Fruit fly (Drosophila melanogaster): Measurements from ENCODE around the gene CG13996.
A peak's percentile ranks its signal among the peaks of the same experiment; 100 is the strongest.

The CG13996 gene

DNA sequence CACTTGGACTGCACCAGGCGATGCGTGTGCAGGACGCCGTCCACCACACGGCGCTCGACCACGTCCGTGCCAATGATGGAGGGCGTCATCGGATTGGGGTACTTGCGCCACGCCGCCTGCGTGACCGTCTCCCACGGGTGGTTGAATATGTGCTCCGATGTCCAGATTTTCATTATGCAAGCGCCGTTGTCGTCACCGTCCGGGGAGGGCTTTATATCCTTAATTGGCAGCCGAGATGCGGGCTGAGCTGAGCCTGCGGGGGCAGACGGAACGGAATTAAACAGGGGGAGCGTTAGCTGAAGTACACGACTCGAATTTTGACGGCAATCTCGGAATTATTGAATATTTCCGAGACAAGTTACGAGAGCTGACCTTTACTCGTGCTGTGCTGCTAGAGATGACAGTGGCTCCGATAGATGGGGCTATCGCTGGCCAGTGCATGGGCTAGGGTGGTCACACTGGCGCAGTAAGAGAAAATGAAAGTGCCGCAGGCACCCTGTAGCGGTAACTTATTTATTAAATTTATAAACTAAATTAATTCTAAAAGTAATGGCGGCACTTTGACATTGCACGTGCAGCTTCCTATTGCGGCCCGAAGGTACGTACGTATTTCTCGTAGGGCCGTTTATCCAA is 27.0 kb downstream of the CG13996 start, which contains the start of gene IPIP (continued):
- peak; percentile 58; the same call in 2 of the 3 replicates for TF ChIP-seq CG6163 (GFP tag; IDR thresholded peaks at IDR 0.05)
- peak; percentile 14 for TF ChIP-seq CG8319 (GFP tag; optimal IDR thresholded peaks at IDR 0.05)
- peak; percentile 11 for TF ChIP-seq CG6792 (GFP tag; optimal IDR thresholded peaks at IDR 0.05)
- TF ChIP-seq CG15336 (GFP tag; IDR thresholded peaks at IDR 0.05), result peak; percentile 32; the same call in 1 of the 2 replicates
- peak; percentile 97 for TF ChIP-seq svp (GFP tag)
- TF ChIP-seq CG8632 (GFP tag; optimal IDR thresholded peaks at IDR 0.05), result no peak
- TF ChIP-seq acj6 (GFP tag; optimal IDR thresholded peaks at IDR 0.05), result no peak
- no peak for TF ChIP-seq spab (GFP tag; optimal IDR thresholded peaks at IDR 0.05)
- peak; percentile 25 for TF ChIP-seq cyc (GFP tag; optimal IDR thresholded peaks at IDR 0.05)
- TF ChIP-seq topi (GFP tag; optimal IDR thresholded peaks at IDR 0.05), result peak; percentile 29
- no peak; the same call in 2 of the 3 replicates for TF ChIP-seq eg (GFP tag; IDR thresholded peaks at IDR 0.05)
- peak; percentile 17 for TF ChIP-seq Eip75B (GFP tag; optimal IDR thresholded peaks at IDR 0.05)

dm6 chr2L:6048542-6048941 is 27.9 kb downstream of the CG13996 start, which contains the start of the genes CG34179 and slmo:
Gene CG34179 (minus strand): TSS chr2L:6048706.
Gene slmo (minus strand): TSS chr2L:6048706.
- TF ChIP-seq achi (GFP tag; optimal IDR thresholded peaks at IDR 0.05) (no peak), eg (GFP tag; IDR thresholded peaks at IDR 0.05) (no peak), cyc (GFP tag; optimal IDR thresholded peaks at IDR 0.05) (no peak), Sox14 (GFP tag; optimal IDR thresholded peaks at IDR 0.05) (no peak), CG16779 (tag; optimal IDR thresholded peaks at IDR 0.05) (no peak), Eip75B (GFP tag; optimal IDR thresholded peaks at IDR 0.05) (no peak), Hr4 (GFP tag; optimal IDR thresholded peaks at IDR 0.05) (no peak), Blimp-1 (GFP tag; optimal IDR thresholded peaks at IDR 0.05) (no peak), CG32006 (GFP tag; optimal IDR thresholded peaks at IDR 0.05) (no peak), CG6163 (GFP tag; IDR thresholded peaks at IDR 0.05) (no peak), Smox (GFP tag; optimal IDR thresholded peaks at IDR 0.05) (no peak), CG6854 (GFP tag; optimal IDR thresholded peaks at IDR 0.05) (no peak)

- TF ChIP-seq salr (GFP tag; optimal IDR thresholded peaks at IDR 0.05) (no peak), Met (GFP tag; optimal IDR thresholded peaks at IDR 0.05) (no peak), CG16779 (tag; optimal IDR thresholded peaks at IDR 0.05) (no peak), eg (GFP tag; IDR thresholded peaks at IDR 0.05) (no peak), Eip75B (GFP tag; optimal IDR thresholded peaks at IDR 0.05) (no peak), dac (GFP tag; optimal IDR thresholded peaks at IDR 0.05) (no peak), fd85E (GFP tag; optimal IDR thresholded peaks at IDR 0.05) (no peak), Ets96B (tag; optimal IDR thresholded peaks at IDR 0.05) (no peak), CG4318 (GFP tag; optimal IDR thresholded peaks at IDR 0.05) (no peak), CG1621 (tag; optimal IDR thresholded peaks at IDR 0.05) (no peak), CG6276 (GFP tag; optimal IDR thresholded peaks at IDR 0.05) (no peak), Hr38 (GFP tag; optimal IDR thresholded peaks at IDR 0.05) (no peak), fkh (GFP tag; optimal IDR thresholded peaks at IDR 0.05) (no peak), cyc (GFP tag; optimal IDR thresholded peaks at IDR 0.05) (no peak), CG8632 (GFP tag; optimal IDR thresholded peaks at IDR 0.05) (no peak), CG31627 (GFP tag; optimal IDR thresholded peaks at IDR 0.05) (no peak), lz (GFP tag; optimal IDR thresholded peaks at IDR 0.05) (no peak), spab (GFP tag; optimal IDR thresholded peaks at IDR 0.05) (no peak), CG15336 (GFP tag; IDR thresholded peaks at IDR 0.05) (no peak), Gug (GFP tag; IDR thresholded peaks at IDR 0.05) (no peak)
Measured at dm6 chr2L:6050575-6050974, 29.9 kb downstream of the CG13996 start, which contains the start of gene CG9135. Gene CG9135 (plus strand): TSS chr2L:6050800.

DNA sequence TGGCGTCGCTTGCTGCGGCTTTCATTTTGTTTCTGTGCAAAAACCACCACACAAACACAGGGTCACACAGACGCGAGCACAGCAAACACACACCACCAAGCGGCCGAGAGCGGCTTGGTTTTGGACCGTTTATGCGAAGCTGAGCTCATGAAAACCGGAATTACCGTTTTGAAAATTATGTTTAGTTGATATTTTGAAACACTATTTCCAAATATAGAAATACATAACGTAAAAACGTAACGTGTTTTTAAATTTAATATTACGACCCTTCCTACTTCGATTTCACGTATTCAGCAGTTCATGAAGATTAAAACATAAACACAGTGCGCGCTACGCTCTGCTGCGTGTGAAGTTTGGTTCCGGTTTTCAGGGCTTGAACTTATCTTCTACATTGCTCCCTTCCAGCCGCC is 30.6 kb downstream of the CG13996 start:
- TF ChIP-seq CG31627 (GFP tag; optimal IDR thresholded peaks at IDR 0.05), result peak; percentile 94
- TF ChIP-seq dac (GFP tag; optimal IDR thresholded peaks at IDR 0.05), result peak; percentile 92
- peak; percentile 98 for TF ChIP-seq svp (GFP tag)
- TF ChIP-seq cyc (GFP tag; optimal IDR thresholded peaks at IDR 0.05), result peak; percentile 93
- no peak for TF ChIP-seq CG4318 (GFP tag; optimal IDR thresholded peaks at IDR 0.05)
- TF ChIP-seq CG9139 (GFP tag; optimal IDR thresholded peaks at IDR 0.05), result peak; percentile 94
- peak; percentile 93 for TF ChIP-seq CG3032 (tag; optimal IDR thresholded peaks at IDR 0.05)
- TF ChIP-seq achi (GFP tag; optimal IDR thresholded peaks at IDR 0.05), result peak; percentile 96
- TF ChIP-seq CG8119 (GFP tag; IDR thresholded peaks at IDR 0.05), result peak; percentile 98
- peak; percentile 94 for TF ChIP-seq CG8632 (GFP tag; optimal IDR thresholded peaks at IDR 0.05)
- peak; percentile 96 for TF ChIP-seq pdm3 (GFP tag; optimal IDR thresholded peaks at IDR 0.05)
- TF ChIP-seq Smox (GFP tag; optimal IDR thresholded peaks at IDR 0.05), result peak; percentile 96
- peak; percentile 97 for TF ChIP-seq eg (GFP tag; IDR thresholded peaks at IDR 0.05)
- peak; percentile 88 for TF ChIP-seq fd59A (GFP tag; optimal IDR thresholded peaks at IDR 0.05)
- peak; percentile 98 for TF ChIP-seq net (GFP tag; optimal IDR thresholded peaks at IDR 0.05)
- TF ChIP-seq Hr4 (GFP tag; optimal IDR thresholded peaks at IDR 0.05), result peak; percentile 97
- TF ChIP-seq CG7368 (GFP tag; optimal IDR thresholded peaks at IDR 0.05), result peak; percentile 93
- peak; percentile 97 for TF ChIP-seq CG32006 (GFP tag; optimal IDR thresholded peaks at IDR 0.05)
- peak; percentile 97 for TF ChIP-seq CG3919 (GFP tag; optimal IDR thresholded peaks at IDR 0.05)
- TF ChIP-seq salr (GFP tag; optimal IDR thresholded peaks at IDR 0.05), result peak; percentile 90
- peak; percentile 94 for TF ChIP-seq dsx (GFP tag; optimal IDR thresholded peaks at IDR 0.05; ENCODE audit: poor library complexity, severe bottlenecking)
- TF ChIP-seq CG6808 (GFP tag; optimal IDR thresholded peaks at IDR 0.05), result peak; percentile 93
